Fruit fly (Drosophila melanogaster): ENCODE measurements around the gene Dmtn.

The Dmtn gene

dm6 chr3R:6399289-6399688 is 6.4 kb downstream of the Dmtn start:
- TF ChIP-seq Sox102F (GFP tag; optimal IDR thresholded peaks at IDR 0.05): peak; percentile 9
- TF ChIP-seq Smox (GFP tag; optimal IDR thresholded peaks at IDR 0.05): no peak

dm6 chr3R:6397611-6398092 is 8.0 kb downstream of the Dmtn start:
- TF ChIP-seq Gug (GFP tag; IDR thresholded peaks at IDR 0.05) (0 out of 2 replicates have a peak, but pooled peaks have one; percentile 10), Eip75B (GFP tag; optimal IDR thresholded peaks at IDR 0.05) (peak; percentile 54), fkh (GFP tag; optimal IDR thresholded peaks at IDR 0.05) (peak; percentile 69), Met (GFP tag; optimal IDR thresholded peaks at IDR 0.05) (peak; percentile 67), CG11902 (GFP tag; optimal IDR thresholded peaks at IDR 0.05) (peak; percentile 40), OdsH (GFP tag; optimal IDR thresholded peaks at IDR 0.05) (peak; percentile 21), CG3032 (tag; optimal IDR thresholded peaks at IDR 0.05) (peak; percentile 15), Sox14 (GFP tag; optimal IDR thresholded peaks at IDR 0.05) (peak; percentile 73), fd85E (GFP tag; optimal IDR thresholded peaks at IDR 0.05) (peak; percentile 19), CG15336 (GFP tag; IDR thresholded peaks at IDR 0.05) (peak; percentile 48; the same call in 1 of the 2 replicates), dsx (GFP tag; optimal IDR thresholded peaks at IDR 0.05; ENCODE audit: poor library complexity, severe bottlenecking) (peak; percentile 42), Ets96B (tag; optimal IDR thresholded peaks at IDR 0.05) (no peak), spab (GFP tag; optimal IDR thresholded peaks at IDR 0.05) (peak; percentile 1), ss (GFP tag; optimal IDR thresholded peaks at IDR 0.05) (peak in 1 of 2 experiments; percentile 9), CG8632 (GFP tag; optimal IDR thresholded peaks at IDR 0.05) (peak; percentile 23), net (GFP tag; optimal IDR thresholded peaks at IDR 0.05) (peak; percentile 27), CG32006 (GFP tag; optimal IDR thresholded peaks at IDR 0.05) (peak; percentile 40), cyc (GFP tag; optimal IDR thresholded peaks at IDR 0.05) (peak; percentile 53), acj6 (GFP tag; optimal IDR thresholded peaks at IDR 0.05) (peak; percentile 37), CG11294 (GFP tag; IDR thresholded peaks at IDR 0.05) (no peak), Sox102F (GFP tag; optimal IDR thresholded peaks at IDR 0.05) (peak; percentile 55), Hr4 (GFP tag; optimal IDR thresholded peaks at IDR 0.05) (peak; percentile 2), topi (GFP tag; optimal IDR thresholded peaks at IDR 0.05) (peak; percentile 60), CG6792 (GFP tag; optimal IDR thresholded peaks at IDR 0.05) (peak; percentile 57), achi (GFP tag; optimal IDR thresholded peaks at IDR 0.05) (peak; percentile 9), CG4318 (GFP tag; optimal IDR thresholded peaks at IDR 0.05) (no peak), pdm3 (GFP tag; optimal IDR thresholded peaks at IDR 0.05) (peak; percentile 39), eg (GFP tag; IDR thresholded peaks at IDR 0.05) (no peak), Hr38 (GFP tag; optimal IDR thresholded peaks at IDR 0.05) (no peak), CG9139 (GFP tag; optimal IDR thresholded peaks at IDR 0.05) (no peak), Smox (GFP tag; optimal IDR thresholded peaks at IDR 0.05) (peak; percentile 58), CG3919 (GFP tag; optimal IDR thresholded peaks at IDR 0.05) (peak; percentile 19), salr (GFP tag; optimal IDR thresholded peaks at IDR 0.05) (no peak), CG6854 (GFP tag; optimal IDR thresholded peaks at IDR 0.05) (no peak), Lpt (GFP tag; optimal IDR thresholded peaks at IDR 0.05) (no peak), lz (GFP tag; optimal IDR thresholded peaks at IDR 0.05) (peak; percentile 64), dac (GFP tag; optimal IDR thresholded peaks at IDR 0.05) (no peak), CG6163 (GFP tag; IDR thresholded peaks at IDR 0.05) (0 out of 3 replicates have a peak, but pooled peaks have one; percentile 34), CG8119 (GFP tag; IDR thresholded peaks at IDR 0.05) (0 out of 3 replicates have a peak, but pooled peaks have one; percentile 36), CG10669 (GFP tag; optimal IDR thresholded peaks at IDR 0.05) (peak; percentile 32), CG7368 (GFP tag; optimal IDR thresholded peaks at IDR 0.05) (peak; percentile 9), CG10631 (GFP tag; optimal IDR thresholded peaks at IDR 0.05) (peak; percentile 20), CG1621 (tag; optimal IDR thresholded peaks at IDR 0.05) (peak; percentile 1), esn (GFP tag; optimal IDR thresholded peaks at IDR 0.05) (peak; percentile 72), CG6808 (GFP tag; optimal IDR thresholded peaks at IDR 0.05) (no peak), CG11762 (GFP tag; optimal IDR thresholded peaks at IDR 0.05; ENCODE audit: insufficient read depth) (no peak), CG34406 (GFP tag; optimal IDR thresholded peaks at IDR 0.05) (peak; percentile 46), CG8319 (GFP tag; optimal IDR thresholded peaks at IDR 0.05) (no peak), vri (GFP tag; optimal IDR thresholded peaks at IDR 0.05) (peak; percentile 48)

Data from whole organism, prepupa.